Worm (Caenorhabditis elegans): ENCODE data around the gene C32B5.15.
A peak's percentile ranks its signal among the peaks of the same experiment; 100 is the strongest.

DNA sequence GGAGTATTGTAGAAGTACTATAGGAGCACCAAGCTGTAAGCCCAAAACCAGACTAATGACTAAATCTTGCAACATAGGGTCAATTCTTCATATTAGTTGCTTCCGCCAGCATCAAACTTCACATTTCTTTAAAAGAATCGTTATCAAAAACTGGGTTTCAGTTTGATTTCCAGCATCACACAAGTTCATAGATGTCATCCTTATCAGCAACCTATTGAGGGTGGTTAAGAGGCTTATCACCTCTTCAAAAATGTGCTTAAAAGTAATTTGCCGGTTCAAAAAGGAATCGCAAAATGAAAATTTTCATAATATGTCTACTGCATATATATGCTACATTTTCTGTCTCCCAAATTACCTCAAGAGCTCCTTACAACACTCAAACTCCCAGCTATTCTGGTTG lies 29.0 kb downstream of the C32B5.15 start, which contains the start of gene clec-43:
- TF ChIP-seq ama-1 (optimal IDR thresholded peaks at IDR 0.05) = no peak
- TF ChIP-seq snpc-4 (tag; optimal IDR thresholded peaks at IDR 0.05) = no peak
- TF ChIP-seq unc-62 (GFP tag; optimal IDR thresholded peaks at IDR 0.05) = no peak
- TF ChIP-seq fos-1 (tag; optimal IDR thresholded peaks at IDR 0.05) = peak; percentile 71
- no peak for TF ChIP-seq nhr-11 (tag; optimal IDR thresholded peaks at IDR 0.05)
- TF ChIP-seq skn-1 (tag; optimal IDR thresholded peaks at IDR 0.05) = no peak
- no peak for TF ChIP-seq unc-39 (tag; optimal IDR thresholded peaks at IDR 0.05)
- no peak for TF ChIP-seq zag-1 (tag; optimal IDR thresholded peaks at IDR 0.05)
- TF ChIP-seq ztf-11 (tag; optimal IDR thresholded peaks at IDR 0.05) = no peak
- no peak for TF ChIP-seq ceh-82 (tag; optimal IDR thresholded peaks at IDR 0.05)
- TF ChIP-seq elt-3 (tag; optimal IDR thresholded peaks at IDR 0.05) = no peak
- TF ChIP-seq mdl-1 (tag; optimal IDR thresholded peaks at IDR 0.05) = no peak

All from whole organism, L2 larva.